Fruit fly (Drosophila melanogaster): ENCODE measurements around the gene Hex-A.

Gene Hex-A

dm6 chrX:9594446-9594845, 9.0 kb downstream of the Hex-A start:
- TF ChIP-seq HLH106 (tag; optimal IDR thresholded peaks at IDR 0.05) (no peak), Vsx2 (GFP tag; optimal IDR thresholded peaks at IDR 0.05; ENCODE audit: partially characterized antibody) (no peak)

- TF ChIP-seq Dif (GFP tag; optimal IDR thresholded peaks at IDR 0.05; ENCODE audit: partially characterized antibody) (no peak), Myc (optimal IDR thresholded peaks at IDR 0.05) (no peak), Rel (GFP tag; optimal IDR thresholded peaks at IDR 0.05) (no peak), Rel (tag; optimal IDR thresholded peaks at IDR 0.05) (no peak), foxo (GFP tag; optimal IDR thresholded peaks at IDR 0.05) (no peak), CrebA (GFP tag; optimal IDR thresholded peaks at IDR 0.05; ENCODE audit: borderline replicate concordance) (no peak), CG32264 (GFP tag; optimal IDR thresholded peaks at IDR 0.05) (no peak), Sp1 (GFP tag; optimal IDR thresholded peaks at IDR 0.05) (no peak), dsf (GFP tag; optimal IDR thresholded peaks at IDR 0.05; ENCODE audit: borderline replicate concordance) (no peak), Hr78 (GFP tag; optimal IDR thresholded peaks at IDR 0.05) (no peak)
These were observed 9.9 kb downstream of the Hex-A start for dm6 chrX:9595312-9595931.

DNA sequence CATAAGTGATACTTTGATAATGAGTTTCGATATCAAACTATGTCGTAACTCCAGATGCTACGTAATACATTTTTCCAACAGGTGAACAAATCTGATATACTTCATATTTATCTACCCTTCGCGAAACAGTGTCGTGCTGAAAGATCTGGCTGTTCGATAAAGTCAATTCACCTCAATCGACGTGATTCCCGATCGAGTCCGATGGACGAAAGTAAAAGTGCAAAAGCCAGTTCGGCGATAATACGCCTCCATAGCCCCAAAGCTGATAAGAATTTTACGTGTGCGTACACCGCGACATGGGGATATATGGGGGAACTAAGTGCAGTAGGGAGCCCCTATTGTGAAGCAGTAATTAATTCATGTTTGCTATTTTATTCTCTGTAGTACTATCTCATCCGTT, 12.6 kb downstream of the Hex-A start:
- TF ChIP-seq br (GFP tag; optimal IDR thresholded peaks at IDR 0.05), result no peak
- no peak for TF ChIP-seq lola (GFP tag; optimal IDR thresholded peaks at IDR 0.05)
- TF ChIP-seq Rel (GFP tag; optimal IDR thresholded peaks at IDR 0.05), result no peak
- TF ChIP-seq Rel (tag; optimal IDR thresholded peaks at IDR 0.05), result peak; percentile 89
- no peak for TF ChIP-seq CrebA (GFP tag; optimal IDR thresholded peaks at IDR 0.05; ENCODE audit: borderline replicate concordance)
- TF ChIP-seq tai (GFP tag; optimal IDR thresholded peaks at IDR 0.05), result no peak
- TF ChIP-seq Hr83 (GFP tag; optimal IDR thresholded peaks at IDR 0.05; ENCODE audit: poor library complexity, severe bottlenecking), result no peak
- TF ChIP-seq h (GFP tag; optimal IDR thresholded peaks at IDR 0.05), result peak; percentile 21
- no peak for TF ChIP-seq sv (GFP tag; optimal IDR thresholded peaks at IDR 0.05)
- no peak for TF ChIP-seq Hr78 (GFP tag; optimal IDR thresholded peaks at IDR 0.05)

DNA sequence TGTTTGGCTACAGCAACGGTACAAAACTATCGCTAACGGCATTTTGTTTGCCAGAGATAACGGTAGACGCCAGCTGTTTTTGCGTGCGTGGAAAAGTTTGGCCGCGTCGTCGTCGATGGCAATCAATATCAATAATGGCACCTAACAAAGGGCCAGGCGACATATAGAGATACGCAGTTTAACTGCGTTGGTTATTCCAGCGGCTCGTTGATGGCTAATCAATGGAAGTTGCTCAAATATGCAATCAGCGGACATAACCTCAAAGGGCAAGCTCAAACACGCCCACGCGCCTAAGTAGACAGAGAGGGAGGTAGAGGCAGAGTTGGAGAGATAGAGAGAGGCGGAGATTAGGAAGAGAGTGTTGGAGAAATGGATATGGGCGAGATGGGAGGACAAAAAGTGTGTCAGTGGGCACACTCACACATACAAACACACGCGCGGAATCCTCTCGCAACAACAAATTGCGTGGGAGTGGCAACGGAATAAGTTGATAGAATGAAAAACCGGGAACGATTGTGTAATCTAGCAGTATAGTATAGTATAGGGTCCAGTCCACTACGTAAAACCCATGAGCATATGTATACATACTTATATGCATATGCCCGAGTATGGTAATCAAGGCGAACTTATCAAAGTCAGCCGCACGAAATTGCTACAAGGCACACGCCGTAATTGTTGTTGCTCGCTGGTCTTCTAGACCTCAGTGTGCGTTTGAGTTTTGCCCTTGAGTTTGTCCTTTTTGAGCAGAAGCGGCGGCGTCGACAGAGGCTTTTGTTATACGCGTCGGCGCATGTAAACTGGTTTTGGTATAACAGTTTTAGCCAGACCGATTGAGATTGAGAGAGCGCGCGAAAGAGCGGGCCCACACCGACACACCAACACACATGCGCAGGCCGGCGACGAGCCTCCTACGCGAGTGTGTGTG, 13.9 kb downstream of the Hex-A start:
- TF ChIP-seq Dif (GFP tag; optimal IDR thresholded peaks at IDR 0.05; ENCODE audit: partially characterized antibody), result peak; percentile 55
- TF ChIP-seq h (GFP tag; optimal IDR thresholded peaks at IDR 0.05), result peak; percentile 28
- no peak for TF ChIP-seq Hr83 (GFP tag; optimal IDR thresholded peaks at IDR 0.05; ENCODE audit: poor library complexity, severe bottlenecking)
- TF ChIP-seq brk (GFP tag; optimal IDR thresholded peaks at IDR 0.05), result no peak
- TF ChIP-seq Rel (GFP tag; optimal IDR thresholded peaks at IDR 0.05), result no peak
- peak; percentile 2 for TF ChIP-seq Rel (tag; optimal IDR thresholded peaks at IDR 0.05)

DNA sequence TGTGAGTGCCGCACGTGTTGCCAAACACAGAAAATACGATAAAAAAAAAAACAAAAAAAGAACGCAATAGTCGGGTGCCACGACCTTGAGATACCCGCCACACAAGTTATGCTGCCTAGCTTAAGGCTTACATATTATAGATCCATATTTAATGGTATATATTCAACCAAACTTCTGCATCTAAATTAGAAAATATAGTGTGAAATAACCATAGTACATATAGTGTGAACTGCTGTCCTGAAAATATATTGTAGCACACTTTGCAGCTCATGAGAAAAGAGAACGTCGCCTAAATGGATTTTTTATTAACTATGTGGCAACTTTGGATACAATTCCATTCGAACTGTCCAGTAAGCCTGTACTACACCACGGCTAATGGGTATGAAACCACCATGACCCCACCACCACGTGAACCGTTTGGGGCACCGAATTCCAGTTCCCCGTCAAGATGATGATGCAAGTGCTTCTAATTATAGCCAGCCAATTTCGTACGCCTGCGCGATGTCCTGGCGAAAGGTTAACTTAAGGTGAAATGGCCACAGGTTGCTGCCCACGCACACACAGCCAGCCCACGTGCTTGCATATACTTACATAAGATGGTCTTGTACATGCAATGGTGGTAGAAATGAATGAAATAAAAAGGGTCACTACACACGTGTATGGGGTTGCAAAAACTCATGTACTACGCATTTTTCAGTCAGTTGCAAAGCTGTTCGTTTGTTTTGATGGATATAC, 14.8 kb downstream of the Hex-A start:
- TF ChIP-seq woc (GFP tag; optimal IDR thresholded peaks at IDR 0.05) (peak; percentile 76), Abd-B (GFP tag; optimal IDR thresholded peaks at IDR 0.05) (no peak), Myc (optimal IDR thresholded peaks at IDR 0.05) (peak; percentile 59), CrebA (GFP tag; optimal IDR thresholded peaks at IDR 0.05; ENCODE audit: borderline replicate concordance) (no peak), Hr78 (GFP tag; optimal IDR thresholded peaks at IDR 0.05) (no peak), pan (optimal IDR thresholded peaks at IDR 0.05) (no peak), Hnf4 (GFP tag; optimal IDR thresholded peaks at IDR 0.05) (no peak), sv (GFP tag; optimal IDR thresholded peaks at IDR 0.05) (peak; percentile 62), CG32264 (GFP tag; optimal IDR thresholded peaks at IDR 0.05) (no peak), h (GFP tag; optimal IDR thresholded peaks at IDR 0.05) (peak; percentile 70), sage (GFP tag; optimal IDR thresholded peaks at IDR 0.05) (no peak), br (GFP tag; optimal IDR thresholded peaks at IDR 0.05) (peak; percentile 67), Mio (GFP tag; optimal IDR thresholded peaks at IDR 0.05) (no peak), dsf (GFP tag; optimal IDR thresholded peaks at IDR 0.05; ENCODE audit: borderline replicate concordance) (no peak), lola (GFP tag; optimal IDR thresholded peaks at IDR 0.05) (no peak), Dif (GFP tag; optimal IDR thresholded peaks at IDR 0.05; ENCODE audit: partially characterized antibody) (no peak), foxo (GFP tag; optimal IDR thresholded peaks at IDR 0.05) (peak in 1 of 2 experiments; percentile 75), dl (GFP tag; optimal IDR thresholded peaks at IDR 0.05; ENCODE audit: insufficient read depth in 1 of 2, partially characterized antibody in 2 of 2) (no peak), CG9705 (GFP tag; optimal IDR thresholded peaks at IDR 0.05) (no peak), GATAd (GFP tag; optimal IDR thresholded peaks at IDR 0.05) (no peak), jim (GFP tag; optimal IDR thresholded peaks at IDR 0.05) (no peak), fru (GFP tag; optimal IDR thresholded peaks at IDR 0.05) (peak; percentile 77), tai (GFP tag; optimal IDR thresholded peaks at IDR 0.05) (no peak), Dfd (GFP tag; optimal IDR thresholded peaks at IDR 0.05) (no peak), N (GFP tag; optimal IDR thresholded peaks at IDR 0.05) (no peak), Vsx2 (GFP tag; optimal IDR thresholded peaks at IDR 0.05; ENCODE audit: partially characterized antibody) (no peak), brk (GFP tag; optimal IDR thresholded peaks at IDR 0.05) (no peak), Rel (GFP tag; optimal IDR thresholded peaks at IDR 0.05) (no peak), Rel (tag; optimal IDR thresholded peaks at IDR 0.05) (no peak), dmrt93B (GFP tag; optimal IDR thresholded peaks at IDR 0.05) (no peak), HLH106 (tag; optimal IDR thresholded peaks at IDR 0.05) (peak; percentile 44), psq (GFP tag; optimal IDR thresholded peaks at IDR 0.05) (peak; percentile 34), Sp1 (GFP tag; optimal IDR thresholded peaks at IDR 0.05) (peak; percentile 50)

Measured in whole organism, wandering third instar larva.